Worm (Caenorhabditis elegans) whole organism, L3 larva: ENCODE measurements around the gene F17E9.2.

Experiments used
- R02D3.7 ChIP-seq: fragments of 150-350 bp; optimal IDR thresholded peaks from 2 replicates; lab custom pipeline; 2014; ENCODE audit warnings: missing biosample characterization, missing genetic modification characterization
- aly-2 ChIP-seq: fragments of 150-350 bp; optimal IDR thresholded peaks from 2 replicates; lab custom pipeline; 2014; ENCODE audit warnings: missing biosample characterization, missing genetic modification characterization
- ama-1 ChIP-seq: fragments of 150-350 bp; optimal IDR thresholded peaks from 2 replicates; lab custom pipeline; 2018
- ceh-16 ChIP-seq: sonication (generic microtip); optimal IDR thresholded peaks from 2 replicates; lab custom pipeline; 2017; ENCODE audit warnings: missing biosample characterization, missing genetic modification characterization
- ceh-28 ChIP-seq: fragments of 150-350 bp; optimal IDR thresholded peaks from 2 replicates; lab custom pipeline; 2014; ENCODE audit warnings: missing biosample characterization, missing genetic modification reagents, missing genetic modification characterization
- ceh-9 ChIP-seq: sonication (generic microtip); optimal IDR thresholded peaks from 2 replicates; lab custom pipeline; 2018; ENCODE audit warnings: missing biosample characterization, missing genetic modification characterization
- daf-12 ChIP-seq: fragments of 150-350 bp; optimal IDR thresholded peaks from 2 replicates; lab custom pipeline; 2014; ENCODE audit warnings: missing biosample characterization, missing genetic modification reagents, missing genetic modification characterization
- egl-27 ChIP-seq: sonication (generic microtip); optimal IDR thresholded peaks from 4 replicates; lab custom pipeline; 2017; ENCODE audit warnings: missing biosample characterization, missing genetic modification reagents, missing genetic modification characterization
- egl-5 ChIP-seq: fragments of 150-350 bp; optimal IDR thresholded peaks from 2 replicates; lab custom pipeline; 2017; ENCODE audit warnings: missing biosample characterization, missing genetic modification reagents, missing genetic modification characterization, inconsistent platforms
- elt-1 ChIP-seq: fragments of 150-350 bp; optimal IDR thresholded peaks from 2 replicates; lab custom pipeline; 2014; ENCODE audit warnings: missing biosample characterization, missing genetic modification characterization
- elt-2 ChIP-seq: sonication (generic microtip); optimal IDR thresholded peaks from 2 replicates; lab custom pipeline; 2016; ENCODE audit warnings: missing genetic modification reagents, mild to moderate bottlenecking, missing genetic modification characterization, missing compliant biosample characterization
- eor-1 ChIP-seq, 2 experiments: fragments of 150-350 bp; optimal IDR thresholded peaks; 2 replicates each; lab custom pipeline; 2014 to 2018; ENCODE audit warnings: missing biosample characterization in 2 of 2, missing genetic modification characterization in 2 of 2
- fkh-10 ChIP-seq: sonication (generic microtip); optimal IDR thresholded peaks from 2 replicates; lab custom pipeline; 2017; ENCODE audit warnings: missing biosample characterization, missing genetic modification reagents, missing genetic modification characterization
- fkh-2 ChIP-seq: fragments of 150-350 bp; optimal IDR thresholded peaks from 2 replicates; lab custom pipeline; 2014; ENCODE audit warnings: missing biosample characterization, missing genetic modification reagents, missing genetic modification characterization
- fos-1 ChIP-seq: fragments of 150-350 bp; optimal IDR thresholded peaks from 2 replicates; lab custom pipeline; 2014; ENCODE audit warnings: missing biosample characterization, missing genetic modification characterization
- hmg-11 ChIP-seq: sonication (generic microtip); optimal IDR thresholded peaks from 2 replicates; lab custom pipeline; 2016; ENCODE audit warnings: missing genetic modification characterization, missing compliant biosample characterization
- jun-1 ChIP-seq: fragments of 150-350 bp; optimal IDR thresholded peaks from 2 replicates; lab custom pipeline; 2014; ENCODE audit warnings: missing biosample characterization, missing genetic modification reagents, missing genetic modification characterization
- lin-15B ChIP-seq: fragments of 150-350 bp; optimal IDR thresholded peaks from 2 replicates; lab custom pipeline; 2014; ENCODE audit warnings: missing biosample characterization, missing genetic modification characterization
- lin-39 ChIP-seq: fragments of 150-350 bp; optimal IDR thresholded peaks from 2 replicates; lab custom pipeline; 2018; ENCODE audit warnings: missing biosample characterization, missing genetic modification reagents, missing genetic modification characterization
- lsy-12 ChIP-seq: sonication (generic microtip); optimal IDR thresholded peaks from 2 replicates; lab custom pipeline; 2016; ENCODE audit warnings: mild to moderate bottlenecking, missing genetic modification characterization, missing compliant biosample characterization
- nhr-23 ChIP-seq: fragments of 150-350 bp; optimal IDR thresholded peaks from 2 replicates; lab custom pipeline; 2014; ENCODE audit warnings: missing biosample characterization, missing genetic modification reagents, missing genetic modification characterization
- nhr-25 ChIP-seq: sonication (generic microtip); optimal IDR thresholded peaks from 2 replicates; lab custom pipeline; 2017; ENCODE audit warnings: missing biosample characterization, missing genetic modification characterization
- nhr-28 ChIP-seq: fragments of 150-350 bp; optimal IDR thresholded peaks from 2 replicates; lab custom pipeline; 2014; ENCODE audit warnings: missing biosample characterization, missing genetic modification characterization
- nhr-43 ChIP-seq: sonication (generic microtip); optimal IDR thresholded peaks from 2 replicates; lab custom pipeline; 2016; ENCODE audit warnings: mild to moderate bottlenecking, missing genetic modification characterization, missing compliant biosample characterization; ENCODE audit not compliant: poor library complexity, severe bottlenecking
- nhr-76 ChIP-seq: fragments of 150-350 bp; sonication (generic microtip); optimal IDR thresholded peaks from 5 replicates; lab custom pipeline; 2014; ENCODE audit warnings: missing biosample characterization, missing genetic modification characterization
- nhr-77 ChIP-seq: fragments of 150-350 bp; optimal IDR thresholded peaks from 2 replicates; lab custom pipeline; 2014; ENCODE audit warnings: missing biosample characterization, missing genetic modification characterization
- pha-4 ChIP-seq: fragments of 150-350 bp; optimal IDR thresholded peaks from 2 replicates; lab custom pipeline; 2014; ENCODE audit warnings: missing biosample characterization, missing genetic modification reagents, missing genetic modification characterization
- pqm-1 ChIP-seq: fragments of 150-350 bp; optimal IDR thresholded peaks from 2 replicates; lab custom pipeline; 2017; ENCODE audit warnings: missing biosample characterization, missing genetic modification characterization, inconsistent platforms
- sea-2 ChIP-seq: fragments of 150-350 bp; sonication (generic microtip); optimal IDR thresholded peaks from 4 replicates; lab custom pipeline; 2014; ENCODE audit warnings: missing biosample characterization, missing genetic modification reagents, missing genetic modification characterization
- skn-1 ChIP-seq: fragments of 150-350 bp; optimal IDR thresholded peaks from 2 replicates; lab custom pipeline; 2014; ENCODE audit warnings: missing biosample characterization, missing genetic modification characterization
- snpc-4 ChIP-seq: fragments of 150-350 bp; optimal IDR thresholded peaks from 2 replicates; lab custom pipeline; 2014; ENCODE audit warnings: missing biosample characterization, missing genetic modification characterization
- unc-39 ChIP-seq: sonication (generic microtip); optimal IDR thresholded peaks from 4 replicates; lab custom pipeline; 2017; ENCODE audit warnings: missing biosample characterization, missing genetic modification characterization
- unc-62 ChIP-seq: fragments of 150-350 bp; sonication (generic microtip); optimal IDR thresholded peaks from 4 replicates; lab custom pipeline; 2014; ENCODE audit warnings: missing biosample characterization, missing genetic modification reagents, missing genetic modification characterization
- zag-1 ChIP-seq: fragments of 150-350 bp; optimal IDR thresholded peaks from 2 replicates; lab custom pipeline; 2014; ENCODE audit warnings: missing biosample characterization, missing genetic modification characterization
- ztf-11 ChIP-seq: fragments of 150-350 bp; optimal IDR thresholded peaks from 2 replicates; lab custom pipeline; 2014; ENCODE audit warnings: missing biosample characterization, missing genetic modification characterization
- ztf-4 ChIP-seq: fragments of 150-350 bp; optimal IDR thresholded peaks from 2 replicates; lab custom pipeline; 2014; ENCODE audit warnings: missing biosample characterization, missing genetic modification characterization

The F17E9.2 gene

DNA sequence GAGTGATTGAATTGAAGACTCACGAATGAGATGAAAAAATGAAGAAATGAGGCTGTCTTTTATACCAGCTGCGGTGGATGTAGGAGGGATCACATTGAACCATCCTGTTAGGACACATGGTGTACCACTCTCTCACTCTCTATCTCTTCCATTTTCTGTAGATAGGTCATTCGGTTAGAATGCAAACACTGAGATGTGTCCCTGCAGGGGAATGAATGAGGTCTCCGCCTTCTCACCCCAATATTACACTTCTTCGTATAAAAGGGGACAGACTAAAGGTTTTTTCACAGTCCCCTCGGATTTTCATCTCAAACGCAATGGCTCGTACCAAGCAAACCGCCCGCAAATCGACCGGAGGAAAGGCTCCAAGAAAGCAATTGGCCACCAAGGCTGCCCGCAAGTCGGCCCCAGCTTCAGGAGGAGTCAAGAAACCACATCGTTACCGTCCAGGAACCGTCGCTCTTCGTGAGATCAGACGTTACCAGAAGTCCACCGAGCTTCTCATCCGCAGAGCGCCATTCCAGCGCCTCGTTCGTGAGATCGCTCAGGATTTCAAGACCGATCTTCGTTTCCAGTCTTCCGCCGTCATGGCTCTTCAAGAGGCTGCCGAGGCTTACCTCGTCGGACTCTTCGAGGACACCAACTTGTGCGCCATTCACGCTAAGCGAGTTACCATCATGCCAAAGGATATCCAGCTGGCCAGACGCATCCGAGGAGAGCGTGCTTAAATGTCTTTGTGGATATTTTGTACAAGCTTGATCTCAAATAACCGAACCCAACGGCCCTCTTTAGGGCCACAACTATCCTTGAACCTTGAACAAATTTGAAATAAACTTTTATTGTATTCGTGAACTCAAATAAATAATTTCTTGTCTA is 21.5 kb upstream of the F17E9.2 start, which contains the start of gene his-32:
TSS of gene his-32 (plus strand) at position 318 of the 876 bp plus-strand sequence.
- TF ChIP-seq skn-1 (no peak), nhr-23 (tag; lab: Kevin White, UChicago) (peak; percentile 88), nhr-43 (tag; lab: Kevin White, UChicago) (peak; percentile 26), ceh-28 (tag; lab: Kevin White, UChicago) (no peak), lin-15B (tag; lab: Kevin White, UChicago) (peak; percentile 15), lin-39 (no peak), R02D3.7 (no peak), ama-1 (no peak), fkh-10 (GFP tag; lab: Kevin White, UChicago) (no peak), pha-4 (tag; lab: Kevin White, UChicago) (peak; percentile 42), nhr-25 (tag; lab: Kevin White, UChicago) (peak; percentile 94), sea-2 (GFP tag; lab: Kevin White, UChicago) (no peak), snpc-4 (tag; lab: Kevin White, UChicago) (no peak), elt-1 (tag; lab: Kevin White, UChicago) (peak; percentile 48), lsy-12 (tag; lab: Kevin White, UChicago) (peak; percentile 43)

ce11 chrIV:8339636-8340035 is 16.1 kb upstream of the F17E9.2 start, which contains the start of gene lgc-6:
Gene lgc-6 (plus strand): TSS chrIV:8339936.
- TF ChIP-seq eor-1 (tag; optimal IDR thresholded peaks at IDR 0.05; lab: Kevin White, UChicago) (no peak), fkh-10 (GFP tag; lab: Kevin White, UChicago) (no peak), ceh-16 (tag; lab: Kevin White, UChicago) (no peak), skn-1 (no peak), pha-4 (tag; lab: Kevin White, UChicago) (no peak), hmg-11 (tag; lab: Kevin White, UChicago) (no peak), snpc-4 (tag; lab: Kevin White, UChicago) (no peak), fkh-2 (tag; lab: Kevin White, UChicago) (no peak), ztf-4 (tag; lab: Kevin White, UChicago) (no peak)

ce11 chrIV:8342385-8342784 is 13.3 kb upstream of the F17E9.2 start, which contains the start of gene lgc-5:
Gene lgc-5 (plus strand): TSS chrIV:8342685.
- no peak for TF ChIP-seq jun-1 (tag; lab: Kevin White, UChicago)
- no peak for TF ChIP-seq aly-2
- no peak for TF ChIP-seq sea-2 (GFP tag; lab: Kevin White, UChicago)
- TF ChIP-seq unc-62 (GFP tag; lab: Kevin White, UChicago) = no peak
- TF ChIP-seq unc-39 (tag; lab: Kevin White, UChicago) = no peak
- no peak for TF ChIP-seq ceh-9
- no peak for TF ChIP-seq egl-27
- no peak for TF ChIP-seq ztf-11 (tag; lab: Kevin White, UChicago)
- TF ChIP-seq nhr-76 (tag; lab: Kevin White, UChicago) = no peak
- TF ChIP-seq zag-1 (tag; lab: Kevin White, UChicago) = no peak

ce11 chrIV:8345518-8345917 is 10.2 kb upstream of the F17E9.2 start, which contains the start of gene F17E9.5:
Gene F17E9.5 (plus strand): TSS chrIV:8345818.
- TF ChIP-seq sea-2 (GFP tag; lab: Kevin White, UChicago) (no peak), ceh-16 (tag; lab: Kevin White, UChicago) (no peak), elt-2 (tag; lab: Kevin White, UChicago) (no peak), pqm-1 (tag; lab: Kevin White, UChicago) (no peak), ztf-4 (tag; lab: Kevin White, UChicago) (no peak), nhr-43 (tag; lab: Kevin White, UChicago) (no peak), ceh-28 (tag; lab: Kevin White, UChicago) (no peak), nhr-28 (tag; lab: Kevin White, UChicago) (no peak), egl-5 (no peak), daf-12 (no peak), nhr-76 (tag; lab: Kevin White, UChicago) (no peak), fos-1 (tag; lab: Kevin White, UChicago) (no peak), eor-1 (tag; optimal IDR thresholded peaks at IDR 0.05; lab: Kevin White, UChicago) (no peak), ztf-11 (tag; lab: Kevin White, UChicago) (no peak), nhr-77 (tag; lab: Kevin White, UChicago) (no peak)
